Worm (Caenorhabditis elegans): Measurements from ENCODE around the gene T10D4.14.
"Not testable (repeated sequence)": the region's sequence is repeated elsewhere in the genome, so short reads cannot be mapped to it uniquely, and the experiment has no call there.

Gene T10D4.14

ce11 chrII:3189038-3189437, 37.5 kb upstream of the T10D4.14 start, which contains the start of gene Y27F2A.11:
Y27F2A.11 (plus strand) TSS chrII:3189338.
- not testable (repeated sequence) for TF ChIP-seq mep-1 (tag; optimal IDR thresholded peaks at IDR 0.05); F49E8.2 (tag; optimal IDR thresholded peaks at IDR 0.05; ENCODE audit: borderline replicate concordance); ceh-62 (tag; optimal IDR thresholded peaks at IDR 0.05)

ce11 chrII:3185848-3186247, 34.3 kb upstream of the T10D4.14 start:
- TF ChIP-seq aha-1 (tag) = peak; percentile 21
- 0 out of 2 replicates have a peak, but pooled peaks have one; percentile 44 for TF ChIP-seq egl-43 (GFP tag; IDR thresholded peaks at IDR 0.05)
- TF ChIP-seq nhr-111 (GFP tag; optimal IDR thresholded peaks at IDR 0.05) = no peak
- no peak for TF ChIP-seq T20F7.1 (GFP tag; optimal IDR thresholded peaks at IDR 0.05)
- no peak for TF ChIP-seq F49E8.2 (tag; optimal IDR thresholded peaks at IDR 0.05; ENCODE audit: borderline replicate concordance)
- TF ChIP-seq Y48G9A.11 (GFP tag; IDR thresholded peaks at IDR 0.05) = peak; percentile 41; the same call in 1 of the 2 replicates
- no peak for TF ChIP-seq skn-1 (tag; optimal IDR thresholded peaks at IDR 0.05)
- no peak for TF ChIP-seq daf-16 (GFP tag; optimal IDR thresholded peaks at IDR 0.05)
- no peak for TF ChIP-seq daf-16 (tag; optimal IDR thresholded peaks at IDR 0.05)
- TF ChIP-seq ctbp-1 (GFP tag; IDR thresholded peaks at IDR 0.05) = no peak
- no peak for TF ChIP-seq dmd-8 (GFP tag; IDR thresholded peaks at IDR 0.05)
- no peak for TF ChIP-seq Y105C5A.15 (GFP tag; IDR thresholded peaks at IDR 0.05)
- TF ChIP-seq nhr-42 (GFP tag; IDR thresholded peaks at IDR 0.05) = no peak
- no peak for TF ChIP-seq nhr-10 (tag; optimal IDR thresholded peaks at IDR 0.05)
- no peak for TF ChIP-seq nhr-76 (tag; optimal IDR thresholded peaks at IDR 0.05)
- no peak for TF ChIP-seq nhr-237 (tag; optimal IDR thresholded peaks at IDR 0.05)
- TF ChIP-seq nhr-102 (tag; optimal IDR thresholded peaks at IDR 0.05) = no peak
- no peak for TF ChIP-seq F26F4.8 (GFP tag; conservative IDR thresholded peaks at IDR 0.05)
- no peak for TF ChIP-seq Y75B8A.6 (GFP tag; IDR thresholded peaks at IDR 0.05)
- no peak for TF ChIP-seq Y5F2A.4 (GFP tag; optimal IDR thresholded peaks at IDR 0.05)
- no peak for TF ChIP-seq snpc-1.2 (GFP tag; IDR thresholded peaks at IDR 0.05)
- no peak for TF ChIP-seq spr-1 (tag; optimal IDR thresholded peaks at IDR 0.05)
- TF ChIP-seq ceh-82 (tag; optimal IDR thresholded peaks at IDR 0.05) = no peak
- TF ChIP-seq set-16 (GFP tag; IDR thresholded peaks at IDR 0.05) = peak; percentile 55
- no peak for TF ChIP-seq sdz-12 (GFP tag; optimal IDR thresholded peaks at IDR 0.05)
- TF ChIP-seq mdt-29 (GFP tag; IDR thresholded peaks at IDR 0.05) = no peak
- TF ChIP-seq pha-4 (GFP tag; IDR thresholded peaks at IDR 0.05) = no peak
- TF ChIP-seq pha-4 (tag; optimal IDR thresholded peaks at IDR 0.05) = no peak
- TF ChIP-seq ceh-20 (GFP tag; IDR thresholded peaks at IDR 0.05) = no peak

- TF ChIP-seq nhr-41 (GFP tag; IDR thresholded peaks at IDR 0.05); F44E2.7 (GFP tag; IDR thresholded peaks at IDR 0.05); unc-39 (tag; optimal IDR thresholded peaks at IDR 0.05): not testable (repeated sequence)
These were observed 33.3 kb upstream of the T10D4.14 start, which contains the start of gene sri-78 for ce11 chrII:3184858-3185257. sri-78 (plus strand) TSS chrII:3185158.

DNA sequence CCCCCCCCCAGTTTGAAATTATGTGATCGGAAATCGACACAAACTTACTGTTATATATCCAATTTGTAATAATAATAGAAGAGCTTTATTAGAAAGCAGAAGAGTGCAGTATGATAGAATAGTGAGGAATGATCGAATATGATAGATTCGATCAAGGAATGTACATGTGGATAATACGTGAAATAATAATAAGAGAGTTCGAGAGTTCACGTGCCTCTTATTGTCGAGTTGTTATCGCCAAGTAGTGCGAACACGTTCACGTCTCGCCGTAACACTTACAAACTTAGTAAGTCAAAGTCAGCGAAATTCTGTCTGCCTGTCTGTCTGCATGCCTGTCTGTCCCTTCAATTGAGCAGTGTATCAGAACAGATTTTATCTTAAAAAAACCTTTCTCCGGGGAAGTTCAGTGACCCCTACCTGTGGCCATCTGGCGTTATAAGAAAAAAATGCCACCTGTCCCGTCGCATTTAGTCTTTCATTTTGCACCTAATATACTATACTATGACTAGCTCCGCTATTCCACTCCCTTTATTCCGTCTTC, 31.9 kb upstream of the T10D4.14 start, which contains the start of the genes Y27F2A.6 and Y27F2A.8:
Y27F2A.6 (minus strand) TSS at position 101 of the 541 bp plus-strand sequence.
Y27F2A.8 (plus strand) TSS at position 491 of the 541 bp plus-strand sequence.
- TF ChIP-seq unc-130 (GFP tag; optimal IDR thresholded peaks at IDR 0.05); madf-5 (GFP tag; IDR thresholded peaks at IDR 0.05); ceh-82 (tag; optimal IDR thresholded peaks at IDR 0.05): not testable (repeated sequence)
